Worm (Caenorhabditis elegans): ENCODE data around the gene ZK1058.9.

DNA sequence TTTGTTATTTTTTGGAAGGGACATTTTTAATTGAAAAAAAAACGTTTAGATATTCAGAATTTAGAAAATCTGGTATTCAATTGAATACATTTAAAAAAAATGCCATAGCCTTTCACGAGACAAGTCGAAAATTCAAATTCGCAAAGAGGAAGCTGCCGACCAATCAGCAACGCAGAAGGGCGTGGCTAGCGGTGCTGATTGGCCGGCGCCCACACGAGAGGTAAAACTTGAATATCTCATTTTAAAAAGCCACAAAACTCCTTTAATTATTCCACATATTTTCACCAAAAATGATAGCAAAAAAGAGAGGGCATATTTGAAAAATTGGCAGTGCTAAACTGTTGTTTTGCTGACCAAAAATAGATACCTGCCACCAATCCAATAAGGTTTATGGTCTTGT is 48.5 kb upstream of the ZK1058.9 start:
- no peak for TF ChIP-seq nhr-77 (tag; optimal IDR thresholded peaks at IDR 0.05)
- no peak for TF ChIP-seq ztf-4 (tag; optimal IDR thresholded peaks at IDR 0.05)
- TF ChIP-seq skn-1 (tag; optimal IDR thresholded peaks at IDR 0.05), result no peak
- no peak for TF ChIP-seq ZK546.5 (tag; optimal IDR thresholded peaks at IDR 0.05)
- no peak for TF ChIP-seq fos-1 (tag; optimal IDR thresholded peaks at IDR 0.05)
- TF ChIP-seq mdl-1 (tag; optimal IDR thresholded peaks at IDR 0.05), result no peak
- TF ChIP-seq nhr-25 (tag; optimal IDR thresholded peaks at IDR 0.05), result no peak
- TF ChIP-seq elt-1 (tag; optimal IDR thresholded peaks at IDR 0.05), result no peak
- TF ChIP-seq lin-39 (tag; optimal IDR thresholded peaks at IDR 0.05), result no peak
- no peak for TF ChIP-seq elt-3 (tag; optimal IDR thresholded peaks at IDR 0.05)
